Fruit fly (Drosophila melanogaster): ENCODE measurements around the gene Dph4.
A peak's percentile ranks its signal among the peaks of the same experiment; 100 is the strongest.

Gene Dph4

DNA sequence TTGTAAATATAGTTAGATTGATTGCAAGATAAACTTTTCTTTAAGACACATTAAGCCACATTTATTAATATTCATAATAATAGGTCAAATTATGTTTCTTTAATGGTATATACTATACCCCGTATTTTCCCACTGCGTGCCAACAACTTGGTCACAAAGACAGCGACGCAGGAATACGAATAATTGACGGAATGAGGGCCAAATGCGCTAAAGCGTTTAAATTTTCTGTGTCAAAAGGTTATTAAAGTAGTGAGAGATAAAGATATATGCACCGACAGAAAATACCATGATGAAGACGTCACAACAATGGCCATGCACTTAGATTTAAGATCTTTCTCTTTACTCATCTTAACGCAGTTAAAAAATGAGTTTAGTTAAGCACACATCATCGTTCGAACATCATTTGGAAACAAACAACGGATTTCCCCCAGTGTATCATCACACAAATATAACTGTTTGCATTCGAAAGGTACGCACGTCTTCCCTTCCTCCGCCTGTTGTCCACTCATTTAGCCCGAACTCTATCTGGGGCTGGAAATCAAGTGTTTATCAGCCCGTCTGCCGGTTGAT is 3.5 kb downstream of the Dph4 start (continued):
- TF ChIP-seq CG9437 (GFP tag; optimal IDR thresholded peaks at IDR 0.05): peak; percentile 76
- no peak; the same call in 1 of the 2 replicates for TF ChIP-seq danr (GFP tag; IDR thresholded peaks at IDR 0.05)
- TF ChIP-seq B-H2 (GFP tag; optimal IDR thresholded peaks at IDR 0.05): no peak
- TF ChIP-seq lab (GFP tag; optimal IDR thresholded peaks at IDR 0.05): peak; percentile 44
- no peak for TF ChIP-seq eyg (GFP tag; optimal IDR thresholded peaks at IDR 0.05)
- TF ChIP-seq maf-S (GFP tag; optimal IDR thresholded peaks at IDR 0.05): peak; percentile 39
- TF ChIP-seq CG1602 (GFP tag; optimal IDR thresholded peaks at IDR 0.05): peak; percentile 48
- TF ChIP-seq Rfx (GFP tag; IDR thresholded peaks at IDR 0.05): peak; percentile 46
- TF ChIP-seq gcm2 (GFP tag; optimal IDR thresholded peaks at IDR 0.05): peak; percentile 64
- no peak for TF ChIP-seq Blimp-1 (GFP tag; optimal IDR thresholded peaks at IDR 0.05)
- TF ChIP-seq CG5953 (GFP tag; IDR thresholded peaks at IDR 0.05): peak; percentile 59; the same call in 1 of the 2 replicates
- TF ChIP-seq dati (GFP tag; IDR thresholded peaks at IDR 0.05): no peak
- TF ChIP-seq CG32532 (GFP tag; IDR thresholded peaks at IDR 0.05): peak; percentile 60; the same call in 1 of the 2 replicates
- no peak for TF ChIP-seq Lpt (GFP tag; optimal IDR thresholded peaks at IDR 0.05)
- no peak for TF ChIP-seq tll (GFP tag; optimal IDR thresholded peaks at IDR 0.05)
- 0 out of 2 replicates have a peak, but pooled peaks have one; percentile 46 for TF ChIP-seq Ada2b (GFP tag; IDR thresholded peaks at IDR 0.05)
- no peak for TF ChIP-seq Dll (GFP tag; IDR thresholded peaks at IDR 0.05; ENCODE audit: partially characterized antibody)
- no peak for TF ChIP-seq CG6791 (GFP tag; IDR thresholded peaks at IDR 0.05; ENCODE audit: partially characterized antibody)
- peak; percentile 80 for TF ChIP-seq oc (tag; optimal IDR thresholded peaks at IDR 0.05)
- no peak for TF ChIP-seq bigmax (GFP tag; optimal IDR thresholded peaks at IDR 0.05)
- TF ChIP-seq nom (GFP tag; optimal IDR thresholded peaks at IDR 0.05): no peak
- TF ChIP-seq so (GFP tag; IDR thresholded peaks at IDR 0.05): peak; percentile 44; the same call in 1 of the 3 replicates
- no peak for TF ChIP-seq Spps (tag; optimal IDR thresholded peaks at IDR 0.05)
- peak; percentile 49 for TF ChIP-seq en (GFP tag; optimal IDR thresholded peaks at IDR 0.05)
- TF ChIP-seq D19A (tag; optimal IDR thresholded peaks at IDR 0.05): peak; percentile 61
- TF ChIP-seq MESR4 (GFP tag; optimal IDR thresholded peaks at IDR 0.05): no peak
- TF ChIP-seq bowl (GFP tag; IDR thresholded peaks at IDR 0.05): 0 out of 2 replicates have a peak, but pooled peaks have one; percentile 14
- peak; percentile 57; the same call in 1 of the 2 replicates for TF ChIP-seq Atf6 (GFP tag; IDR thresholded peaks at IDR 0.05)
- TF ChIP-seq wek (GFP tag; optimal IDR thresholded peaks at IDR 0.05): peak; percentile 29
- TF ChIP-seq Usf (GFP tag; optimal IDR thresholded peaks at IDR 0.05): peak; percentile 6
- TF ChIP-seq HLHmδ (GFP tag; optimal IDR thresholded peaks at IDR 0.05): peak; percentile 10
- no peak for TF ChIP-seq stwl (tag; optimal IDR thresholded peaks at IDR 0.05)
- peak; percentile 42 for TF ChIP-seq CG1529 (GFP tag; optimal IDR thresholded peaks at IDR 0.05)
- TF ChIP-seq CG4707 (GFP tag; optimal IDR thresholded peaks at IDR 0.05): no peak
- TF ChIP-seq CkIIα-i1 (GFP tag; IDR thresholded peaks at IDR 0.05): no peak
- TF ChIP-seq CrebB (tag; optimal IDR thresholded peaks at IDR 0.05): no peak
- no peak for TF ChIP-seq sr (GFP tag; IDR thresholded peaks at IDR 0.05)
- no peak for TF ChIP-seq CG1832 (GFP tag; optimal IDR thresholded peaks at IDR 0.05)
- peak; percentile 69 for TF ChIP-seq CG1024 (GFP tag; IDR thresholded peaks at IDR 0.05)
- peak; percentile 33; the same call in 2 of the 3 replicates for TF ChIP-seq B-H1 (GFP tag; IDR thresholded peaks at IDR 0.05)
- peak; percentile 83 for TF ChIP-seq CG11504 (tag; optimal IDR thresholded peaks at IDR 0.05)
- peak; percentile 49; the same call in 1 of the 2 replicates for TF ChIP-seq Drgx (GFP tag; IDR thresholded peaks at IDR 0.05)
- peak; percentile 66; the same call in 1 of the 3 replicates for TF ChIP-seq CG11456 (GFP tag; IDR thresholded peaks at IDR 0.05)
- TF ChIP-seq Trl (optimal IDR thresholded peaks at IDR 0.05): no peak
- peak; percentile 44 for TF ChIP-seq Trl (GFP tag; optimal IDR thresholded peaks at IDR 0.05)
- TF ChIP-seq CG15011 (GFP tag; optimal IDR thresholded peaks at IDR 0.05): no peak
- TF ChIP-seq CG17912 (GFP tag; optimal IDR thresholded peaks at IDR 0.05): no peak
- peak in 1 of 2 experiments; percentile 65 for TF ChIP-seq bsh (GFP tag; optimal IDR thresholded peaks at IDR 0.05)
- TF ChIP-seq CG15073 (GFP tag; optimal IDR thresholded peaks at IDR 0.05): peak; percentile 8
- peak; percentile 73 for TF ChIP-seq CG12391 (tag; optimal IDR thresholded peaks at IDR 0.05)
